Fruit fly (Drosophila melanogaster) Kc167 (cell line): ENCODE data around the gene CG4465.

Source experiments
- h ChIP-seq: fragments of >200 bp; optimal IDR thresholded peaks from 3 replicates; lab custom pipeline; 2018; ENCODE audit warnings: missing external identifiers
- insv ChIP-seq: fragments of >200 bp; optimal IDR thresholded peaks from 3 replicates; lab custom pipeline; 2018; ENCODE audit warnings: missing external identifiers
- psq ChIP-seq: fragments of >200 bp; optimal IDR thresholded peaks from 2 replicates; lab custom pipeline; 2017; ENCODE audit warnings: missing external identifiers
- ttk ChIP-seq: sonication (Bioruptor generic); optimal IDR thresholded peaks from 2 replicates; lab custom pipeline; 2017; ENCODE audit warnings: missing external identifiers

DNA sequence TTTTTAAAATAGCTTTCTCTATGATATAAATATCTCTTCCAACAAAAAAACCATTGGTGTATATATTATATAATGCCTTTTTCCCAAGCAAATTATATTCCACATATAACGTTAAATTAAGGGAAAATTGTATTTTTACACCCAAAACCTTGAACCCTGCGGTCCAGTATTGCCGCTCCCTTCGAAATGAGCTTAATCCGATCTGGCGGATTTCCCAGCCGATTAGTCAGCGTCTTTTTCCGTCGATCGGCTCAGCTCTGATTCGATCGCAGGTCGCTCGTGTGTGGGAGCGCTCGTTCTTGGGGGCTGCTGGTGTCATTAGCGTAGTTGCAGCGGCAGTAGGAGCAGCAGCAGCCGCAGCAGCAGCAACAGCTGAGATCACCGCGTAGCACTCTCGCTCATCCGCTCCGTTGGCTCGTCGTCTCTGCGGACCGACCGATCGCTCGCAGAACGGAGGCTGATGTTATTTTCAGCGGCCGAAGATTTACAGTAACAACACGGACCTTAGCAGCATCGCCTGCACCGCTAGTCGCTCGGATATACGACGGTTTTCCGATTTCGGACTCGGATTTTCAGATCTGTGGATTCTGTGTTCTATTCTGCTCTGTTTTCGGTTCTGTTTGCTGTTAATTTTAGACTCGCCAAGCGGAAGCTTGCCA lies 27.2 kb downstream of the CG4465 start, which contains the start of gene CG4733:
- no peak for TF ChIP-seq psq (lab: Kevin White, UChicago)
- no peak for TF ChIP-seq ttk (lab: Kevin White, UChicago)
- TF ChIP-seq insv (lab: Kevin White, UChicago) = no peak
- no peak for TF ChIP-seq h (lab: Kevin White, UChicago)
